Worm (Caenorhabditis elegans) whole organism, mixed stage, embryonic: ENCODE measurements around the gene Y54E2A.5.

Experiments used
- drap-1 ChIP-seq: fragments of 200-800 bp; sonication (Bioruptor generic); optimal IDR thresholded peaks from 3 replicates; lab custom pipeline; 2018; ENCODE audit warnings: mild to moderate bottlenecking, missing genetic modification characterization, missing compliant biosample characterization
- elt-3 ChIP-seq: fragments of 150-350 bp; optimal IDR thresholded peaks from 2 replicates; lab custom pipeline; 2014; ENCODE audit warnings: missing biosample characterization, missing genetic modification characterization
- hlh-1 ChIP-seq: fragments of 150-350 bp; optimal IDR thresholded peaks from 2 replicates; lab custom pipeline; 2014; ENCODE audit warnings: missing biosample characterization, missing genetic modification reagents, missing genetic modification characterization
- lin-32 ChIP-seq: fragments of 200-800 bp; sonication (Bioruptor generic); optimal IDR thresholded peaks from 2 replicates; lab custom pipeline; 2018; ENCODE audit warnings: mild to moderate bottlenecking, missing genetic modification characterization, missing compliant biosample characterization
- mab-5 ChIP-seq: fragments of 150-350 bp; optimal IDR thresholded peaks from 2 replicates; lab custom pipeline; 2014; ENCODE audit warnings: missing biosample characterization, missing genetic modification characterization
- nhr-12 ChIP-seq: fragments of 150-350 bp; optimal IDR thresholded peaks from 2 replicates; lab custom pipeline; 2014; ENCODE audit warnings: missing biosample characterization, missing genetic modification characterization
- nhr-2 ChIP-seq: fragments of 150-350 bp; optimal IDR thresholded peaks from 2 replicates; lab custom pipeline; 2014; ENCODE audit warnings: missing biosample characterization, missing genetic modification characterization
- nhr-237 ChIP-seq: fragments of 150-350 bp; optimal IDR thresholded peaks from 2 replicates; lab custom pipeline; 2014; ENCODE audit warnings: missing biosample characterization, missing genetic modification characterization
- nhr-28 ChIP-seq: fragments of 150-350 bp; optimal IDR thresholded peaks from 2 replicates; lab custom pipeline; 2014; ENCODE audit warnings: missing biosample characterization, missing genetic modification characterization
- nhr-76 ChIP-seq: sonication (generic microtip); optimal IDR thresholded peaks from 2 replicates; lab custom pipeline; 2017; ENCODE audit warnings: missing biosample characterization, missing genetic modification characterization

The Y54E2A.5 gene

DNA sequence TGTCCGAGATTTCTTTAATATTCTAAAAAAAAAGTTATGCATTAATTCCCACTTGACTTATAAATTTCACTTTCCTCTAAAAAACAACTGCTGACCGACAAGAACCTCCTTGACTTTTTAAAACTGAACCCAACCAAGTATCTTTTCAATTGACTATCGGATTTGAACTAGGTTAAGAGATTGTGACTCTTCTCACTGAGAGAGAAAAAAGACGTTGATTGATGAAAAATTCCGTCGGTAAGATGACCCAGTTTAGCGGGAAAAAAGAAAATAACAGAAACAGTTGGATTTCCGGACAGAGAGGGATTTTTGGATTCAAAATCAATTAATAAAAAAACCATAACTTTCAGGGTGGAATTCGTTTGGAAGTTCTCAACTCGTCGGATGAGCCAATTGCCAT lies 51.1 kb downstream of the Y54E2A.5 start:
- TF ChIP-seq nhr-28 (tag; lab: Kevin White, UChicago) (no peak), elt-3 (tag; lab: Kevin White, UChicago) (no peak), drap-1 (GFP tag; lab: Kevin White, UChicago) (no peak), lin-32 (GFP tag; lab: Kevin White, UChicago) (no peak), mab-5 (tag; lab: Kevin White, UChicago) (no peak), nhr-237 (tag; lab: Kevin White, UChicago) (no peak), nhr-76 (tag; lab: Kevin White, UChicago) (no peak), nhr-2 (tag; lab: Kevin White, UChicago) (no peak), nhr-12 (no peak), hlh-1 (tag; lab: Kevin White, UChicago) (no peak)
